Worm (Caenorhabditis elegans) whole organism, mixed stage, embryonic: Measurements from ENCODE around the gene pyk-2.
A peak's percentile ranks its signal among the peaks of the same experiment; 100 is the strongest.

Experiments used
- bed-3 ChIP-seq: fragments of 200-800 bp; sonication (Bioruptor generic); optimal IDR thresholded peaks from 3 replicates; lab custom pipeline; 2018; ENCODE audit warnings: mild to moderate bottlenecking, missing genetic modification characterization, moderate library complexity, missing compliant biosample characterization
- blmp-1 ChIP-seq: fragments of 150-350 bp; optimal IDR thresholded peaks from 2 replicates; lab custom pipeline; 2014; ENCODE audit warnings: missing biosample characterization, missing genetic modification characterization
- ceh-39 ChIP-seq: fragments of 150-350 bp; optimal IDR thresholded peaks from 2 replicates; lab custom pipeline; 2014; ENCODE audit warnings: missing biosample characterization, missing genetic modification characterization
- ceh-43 ChIP-seq: fragments of 200-800 bp; sonication (Bioruptor generic); optimal IDR thresholded peaks from 2 replicates; lab custom pipeline; 2018; ENCODE audit warnings: mild to moderate bottlenecking, missing genetic modification characterization, moderate library complexity, missing compliant biosample characterization
- ceh-83 ChIP-seq: fragments of 200-800 bp; sonication (Bioruptor generic); optimal IDR thresholded peaks from 2 replicates; lab custom pipeline; 2018; ENCODE audit warnings: mild to moderate bottlenecking, missing genetic modification characterization, missing compliant biosample characterization
- ces-1 ChIP-seq: fragments of 150-350 bp; optimal IDR thresholded peaks from 2 replicates; lab custom pipeline; 2014; ENCODE audit warnings: missing biosample characterization, missing genetic modification reagents, missing genetic modification characterization
- cnd-1 ChIP-seq: fragments of 200-800 bp; sonication (Bioruptor generic); optimal IDR thresholded peaks from 2 replicates; lab custom pipeline; 2018; ENCODE audit warnings: mild to moderate bottlenecking, missing genetic modification characterization, missing compliant biosample characterization
- drap-1 ChIP-seq: fragments of 200-800 bp; sonication (Bioruptor generic); optimal IDR thresholded peaks from 3 replicates; lab custom pipeline; 2018; ENCODE audit warnings: mild to moderate bottlenecking, missing genetic modification characterization, missing compliant biosample characterization
- elt-1 ChIP-seq: sonication (generic microtip); optimal IDR thresholded peaks from 2 replicates; lab custom pipeline; 2017; ENCODE audit warnings: missing genetic modification characterization, mild to moderate bottlenecking, missing compliant biosample characterization, antibody characterized with exemption, moderate library complexity, borderline replicate concordance; ENCODE audit not compliant: insufficient read depth
- elt-3 ChIP-seq: fragments of 150-350 bp; optimal IDR thresholded peaks from 2 replicates; lab custom pipeline; 2014; ENCODE audit warnings: missing biosample characterization, missing genetic modification characterization
- flh-1 ChIP-seq: fragments of 200-800 bp; sonication (Bioruptor generic); optimal IDR thresholded peaks from 2 replicates; lab custom pipeline; 2018; ENCODE audit warnings: mild to moderate bottlenecking, missing genetic modification characterization, moderate library complexity, missing compliant biosample characterization
- ham-2 ChIP-seq: fragments of 200-800 bp; sonication (Bioruptor generic); optimal IDR thresholded peaks from 2 replicates; lab custom pipeline; 2018; ENCODE audit warnings: mild to moderate bottlenecking, missing genetic modification characterization, missing compliant biosample characterization
- hlh-1 ChIP-seq: fragments of 150-350 bp; optimal IDR thresholded peaks from 2 replicates; lab custom pipeline; 2014; ENCODE audit warnings: missing biosample characterization, missing genetic modification reagents, missing genetic modification characterization
- lin-13 ChIP-seq: fragments of 150-350 bp; optimal IDR thresholded peaks from 2 replicates; lab custom pipeline; 2014; ENCODE audit warnings: missing biosample characterization, missing genetic modification characterization
- lin-32 ChIP-seq: fragments of 200-800 bp; sonication (Bioruptor generic); optimal IDR thresholded peaks from 2 replicates; lab custom pipeline; 2018; ENCODE audit warnings: mild to moderate bottlenecking, missing genetic modification characterization, missing compliant biosample characterization
- lsy-2 ChIP-seq: fragments of 150-350 bp; optimal IDR thresholded peaks from 2 replicates; lab custom pipeline; 2014; ENCODE audit warnings: missing biosample characterization, missing genetic modification characterization
- mab-5 ChIP-seq: fragments of 150-350 bp; optimal IDR thresholded peaks from 2 replicates; lab custom pipeline; 2014; ENCODE audit warnings: missing biosample characterization, missing genetic modification characterization
- mep-1 ChIP-seq: fragments of 150-350 bp; optimal IDR thresholded peaks from 2 replicates; lab custom pipeline; 2017; ENCODE audit warnings: missing biosample characterization, missing genetic modification reagents, missing genetic modification characterization, inconsistent platforms
- mls-2 ChIP-seq: sonication (generic microtip); optimal IDR thresholded peaks from 2 replicates; lab custom pipeline; 2016; ENCODE audit warnings: mild to moderate bottlenecking, missing genetic modification characterization, moderate library complexity, missing compliant biosample characterization
- nhr-2 ChIP-seq: fragments of 150-350 bp; optimal IDR thresholded peaks from 2 replicates; lab custom pipeline; 2014; ENCODE audit warnings: missing biosample characterization, missing genetic modification characterization
- nhr-237 ChIP-seq: fragments of 150-350 bp; optimal IDR thresholded peaks from 2 replicates; lab custom pipeline; 2014; ENCODE audit warnings: missing biosample characterization, missing genetic modification characterization
- nhr-28 ChIP-seq: fragments of 150-350 bp; optimal IDR thresholded peaks from 2 replicates; lab custom pipeline; 2014; ENCODE audit warnings: missing biosample characterization, missing genetic modification characterization
- nhr-76 ChIP-seq: sonication (generic microtip); optimal IDR thresholded peaks from 2 replicates; lab custom pipeline; 2017; ENCODE audit warnings: missing biosample characterization, missing genetic modification characterization
- pha-4 ChIP-seq: fragments of 150-350 bp; optimal IDR thresholded peaks from 2 replicates; lab custom pipeline; 2018; ENCODE audit warnings: missing biosample characterization, missing genetic modification reagents, missing genetic modification characterization
- snpc-4 ChIP-seq: fragments of 150-350 bp; optimal IDR thresholded peaks from 2 replicates; lab custom pipeline; 2014; ENCODE audit warnings: missing biosample characterization, missing genetic modification characterization
- unc-120 ChIP-seq: sonication (generic microtip); optimal IDR thresholded peaks from 2 replicates; lab custom pipeline; 2017; ENCODE audit warnings: missing genetic modification characterization, missing compliant biosample characterization; ENCODE audit not compliant: poor library complexity, severe bottlenecking
- unc-39 ChIP-seq: fragments of 150-350 bp; optimal IDR thresholded peaks from 2 replicates; lab custom pipeline; 2014; ENCODE audit warnings: missing biosample characterization, missing genetic modification characterization
- unc-62 ChIP-seq: fragments of 150-350 bp; optimal IDR thresholded peaks from 2 replicates; lab custom pipeline; 2014; ENCODE audit warnings: missing biosample characterization, missing genetic modification reagents, missing genetic modification characterization
- ztf-11 ChIP-seq: fragments of 150-350 bp; optimal IDR thresholded peaks from 2 replicates; lab custom pipeline; 2014; ENCODE audit warnings: missing biosample characterization, missing genetic modification characterization

pyk-2 gene

ce11 chrIV:10869642-10870041 is 40.1 kb upstream of the pyk-2 start:
- TF ChIP-seq nhr-2 (tag; lab: Kevin White, UChicago), result peak; percentile 28
- TF ChIP-seq unc-120 (tag; lab: Kevin White, UChicago), result no peak

DNA sequence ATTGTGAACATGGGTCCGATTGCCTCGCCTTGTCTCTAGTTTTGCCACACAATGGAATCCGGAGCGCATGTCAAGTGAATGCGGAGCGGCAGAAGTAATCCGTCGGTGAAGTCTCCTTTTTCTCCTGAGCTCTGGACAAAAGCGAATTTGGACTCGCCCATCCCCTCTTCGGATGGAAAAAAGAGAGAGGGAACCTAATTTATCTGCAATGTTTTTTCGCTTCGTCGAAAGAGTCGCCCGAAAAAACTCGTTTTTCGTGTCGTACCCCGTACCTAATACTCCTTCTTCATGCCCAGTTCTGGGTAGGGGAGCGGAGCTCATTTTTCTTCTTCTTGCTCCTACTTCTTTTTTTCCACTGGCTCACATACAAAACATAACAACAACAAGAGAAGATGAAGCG is 39.6 kb upstream of the pyk-2 start:
- TF ChIP-seq lin-32 (GFP tag; lab: Kevin White, UChicago), result no peak
- TF ChIP-seq ces-1, result peak; percentile 57
- TF ChIP-seq, all 35 proteins: peak for 1

DNA sequence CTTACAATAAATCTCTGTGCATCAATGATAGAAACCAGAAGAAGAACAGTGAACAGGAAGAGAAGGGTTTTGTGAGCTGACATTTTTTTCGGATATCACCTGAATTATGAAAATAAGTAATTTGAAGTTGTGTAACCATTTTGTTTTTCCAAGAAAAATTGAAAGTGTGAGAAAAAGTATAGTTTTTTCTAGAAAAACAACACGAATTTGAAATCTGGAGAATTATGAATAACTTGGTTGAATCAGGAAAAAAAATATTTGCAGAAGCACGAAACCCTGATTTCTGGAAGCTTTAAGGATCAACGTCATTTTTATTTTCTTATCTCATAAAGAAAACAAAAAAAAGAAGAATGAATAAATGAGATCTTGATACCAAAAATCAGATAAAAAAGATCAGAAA is 35.2 kb upstream of the pyk-2 start, which contains the start of gene F13E9.12:
Gene F13E9.12, minus strand, starts transcription at position 101 of the 400 bp plus-strand sequence.
- TF ChIP-seq unc-62 (GFP tag; lab: Kevin White, UChicago), result no peak
- TF ChIP-seq cnd-1 (tag; lab: Kevin White, UChicago), result no peak
- TF ChIP-seq bed-3 (GFP tag; lab: Kevin White, UChicago), result no peak
- TF ChIP-seq hlh-1, result no peak
- TF ChIP-seq ztf-11 (tag; lab: Kevin White, UChicago), result no peak
- no peak for TF ChIP-seq flh-1 (GFP tag; lab: Kevin White, UChicago)
- no peak for TF ChIP-seq mls-2 (tag; lab: Kevin White, UChicago)
- TF ChIP-seq nhr-237, result no peak
- no peak for TF ChIP-seq elt-3 (tag; lab: Kevin White, UChicago)
- no peak for TF ChIP-seq unc-120 (tag; lab: Kevin White, UChicago)
- no peak for TF ChIP-seq lin-13 (tag; lab: Kevin White, UChicago)
- TF ChIP-seq ceh-43 (GFP tag; lab: Kevin White, UChicago), result no peak
- TF ChIP-seq ceh-83 (GFP tag; lab: Kevin White, UChicago), result no peak
- no peak for TF ChIP-seq mab-5 (tag; lab: Kevin White, UChicago)
- TF ChIP-seq ceh-39 (tag; lab: Kevin White, UChicago), result no peak
- TF ChIP-seq lin-32 (GFP tag; lab: Kevin White, UChicago), result no peak
- no peak for TF ChIP-seq ham-2 (GFP tag; lab: Kevin White, UChicago)
- TF ChIP-seq ces-1, result no peak

DNA sequence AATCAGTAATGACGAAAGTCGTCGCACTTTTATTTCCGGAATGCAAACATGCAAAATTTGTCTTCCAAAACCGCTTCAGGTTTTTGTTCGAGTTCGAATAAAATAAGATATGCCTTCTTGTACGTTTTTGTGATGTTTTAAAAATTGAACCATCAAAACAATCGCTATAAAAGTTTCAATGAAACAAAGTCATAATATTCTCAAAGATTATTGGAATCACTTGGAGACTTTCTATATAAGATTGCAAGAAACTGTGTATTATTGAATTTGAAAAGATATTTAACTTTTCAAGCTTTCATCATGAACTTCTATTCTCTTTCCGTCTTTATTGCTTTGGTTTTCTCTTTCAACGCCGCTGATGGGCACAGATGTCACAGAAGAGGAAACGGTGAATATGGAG is 32.9 kb upstream of the pyk-2 start, which contains the start of gene fipr-14:
Gene fipr-14, plus strand, starts transcription at position 301 of the 400 bp plus-strand sequence.
- TF ChIP-seq pha-4 (tag; lab: Kevin White, UChicago) (no peak), lsy-2 (tag; lab: Kevin White, UChicago) (no peak), nhr-28 (tag; lab: Kevin White, UChicago) (no peak), nhr-2 (tag; lab: Kevin White, UChicago) (no peak), snpc-4 (tag; lab: Kevin White, UChicago) (no peak), ham-2 (GFP tag; lab: Kevin White, UChicago) (no peak), flh-1 (GFP tag; lab: Kevin White, UChicago) (no peak), lin-13 (tag; lab: Kevin White, UChicago) (no peak), unc-62 (GFP tag; lab: Kevin White, UChicago) (no peak), blmp-1 (tag; lab: Kevin White, UChicago) (no peak), nhr-237 (no peak), bed-3 (GFP tag; lab: Kevin White, UChicago) (no peak)

DNA sequence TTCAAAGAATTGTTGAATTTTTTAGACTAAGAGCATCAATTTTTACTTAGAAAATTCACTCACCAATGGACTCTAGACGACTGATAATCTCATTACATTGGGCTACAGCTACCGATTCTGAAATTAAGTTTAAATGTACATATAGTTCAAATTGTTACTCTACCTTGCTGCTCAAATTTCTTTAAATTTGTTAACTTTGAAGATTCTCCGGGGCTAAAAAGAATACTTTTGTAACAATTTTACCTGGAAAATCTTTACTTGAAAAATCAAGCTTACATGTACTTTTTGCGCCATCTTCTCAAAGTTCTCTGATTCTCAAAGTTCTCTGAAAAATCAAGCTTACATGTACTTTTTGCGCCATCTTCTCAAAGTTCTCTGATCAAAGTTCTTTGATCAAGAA is 30.2 kb upstream of the pyk-2 start, which contains the start of gene sdz-13:
Gene sdz-13, minus strand, starts transcription at position 101 of the 400 bp plus-strand sequence.
- TF ChIP-seq nhr-2 (tag; lab: Kevin White, UChicago), result no peak
- TF ChIP-seq elt-1 (tag; lab: Kevin White, UChicago), result no peak
- TF ChIP-seq drap-1 (GFP tag; lab: Kevin White, UChicago), result no peak
- no peak for TF ChIP-seq lin-32 (GFP tag; lab: Kevin White, UChicago)
- TF ChIP-seq unc-120 (tag; lab: Kevin White, UChicago), result no peak
- TF ChIP-seq nhr-237, result no peak
- TF ChIP-seq mep-1 (tag; lab: Kevin White, UChicago), result no peak
- TF ChIP-seq mab-5 (tag; lab: Kevin White, UChicago), result no peak
- no peak for TF ChIP-seq cnd-1 (tag; lab: Kevin White, UChicago)
- TF ChIP-seq lin-13 (tag; lab: Kevin White, UChicago), result no peak
- no peak for TF ChIP-seq elt-3 (tag; lab: Kevin White, UChicago)
- no peak for TF ChIP-seq mls-2 (tag; lab: Kevin White, UChicago)
- TF ChIP-seq unc-39 (tag; lab: Kevin White, UChicago), result no peak
- TF ChIP-seq nhr-76, result no peak
